Worm (Caenorhabditis elegans) whole organism, L4 larva: Measurements from ENCODE around the gene ncr-1.
A peak's percentile ranks its signal among the peaks of the same experiment; 100 is the strongest.

Source experiments
- F10B5.3 ChIP-seq: sonication (generic microtip); optimal IDR thresholded peaks from 2 replicates; lab custom pipeline; 2016; ENCODE audit warnings: mild to moderate bottlenecking, missing genetic modification characterization, missing compliant biosample characterization
- F26F4.8 ChIP-seq: fragments of 200-800 bp; sonication (Bioruptor generic); conservative IDR thresholded peaks from 2 replicates; pipeline ENCODE4 v1.3.6; 2022; ENCODE audit warnings: missing genetic modification characterization, missing compliant biosample characterization
- F37D6.2 ChIP-seq: sonication (generic microtip); optimal IDR thresholded peaks from 2 replicates; lab custom pipeline; 2016; ENCODE audit warnings: mild to moderate bottlenecking, missing genetic modification characterization, missing compliant biosample characterization
- F44E2.7 ChIP-seq: fragments of 200-800 bp; sonication (Bioruptor generic); IDR thresholded peaks from 2 replicates; pipeline ENCODE4 v2.1.2; 2022; ENCODE audit warnings: missing genetic modification characterization, missing compliant biosample characterization
- aha-1 ChIP-seq: fragments of 150-350 bp; peaks from one replicate; lab custom pipeline; 2014; ENCODE audit warnings: missing biosample characterization, missing genetic modification characterization
- ceh-20 ChIP-seq: fragments of 200-800 bp; sonication (Bioruptor generic); IDR thresholded peaks from 2 replicates; pipeline ENCODE4 v1.3.6; 2022; ENCODE audit warnings: missing genetic modification reagents, missing genetic modification characterization, missing compliant biosample characterization
- ceh-28 ChIP-seq: fragments of 150-350 bp; optimal IDR thresholded peaks from 2 replicates; lab custom pipeline; 2014; ENCODE audit warnings: missing biosample characterization, missing genetic modification reagents, missing genetic modification characterization
- ceh-44 ChIP-seq: fragments of 200-800 bp; sonication (Bioruptor generic); IDR thresholded peaks from 2 replicates; pipeline ENCODE4 v1.3.6; 2022; ENCODE audit warnings: missing genetic modification reagents, missing genetic modification characterization, missing compliant biosample characterization
- ceh-82 ChIP-seq: sonication (generic microtip); optimal IDR thresholded peaks from 2 replicates; lab custom pipeline; 2017; ENCODE audit warnings: missing biosample characterization, missing genetic modification characterization
- ces-1 ChIP-seq: fragments of 150-350 bp; sonication (generic microtip); optimal IDR thresholded peaks from 4 replicates; lab custom pipeline; 2014; ENCODE audit warnings: missing biosample characterization, missing genetic modification reagents, missing genetic modification characterization
- cey-2 ChIP-seq: sonication (generic microtip); optimal IDR thresholded peaks from 3 replicates; lab custom pipeline; 2017; ENCODE audit warnings: missing genetic modification characterization, mild to moderate bottlenecking, missing compliant biosample characterization, antibody characterized with exemption, borderline replicate concordance; ENCODE audit not compliant: insufficient read depth
- dpl-1 ChIP-seq: fragments of 150-350 bp; optimal IDR thresholded peaks from 2 replicates; lab custom pipeline; 2014; ENCODE audit warnings: missing biosample characterization, missing genetic modification reagents, missing genetic modification characterization
- duxl-1 ChIP-seq: sonication (generic microtip); optimal IDR thresholded peaks from 2 replicates; lab custom pipeline; 2016; ENCODE audit warnings: mild to moderate bottlenecking, missing genetic modification characterization, moderate library complexity, missing compliant biosample characterization; ENCODE audit not compliant: poor library complexity
- dve-1 ChIP-seq: sonication (generic microtip); optimal IDR thresholded peaks from 2 replicates; lab custom pipeline; 2017; ENCODE audit warnings: antibody characterized with exemption, mild to moderate bottlenecking, missing genetic modification characterization, missing compliant biosample characterization; ENCODE audit not compliant: insufficient read depth
- egl-27 ChIP-seq: sonication (generic microtip); optimal IDR thresholded peaks from 3 replicates; lab custom pipeline; 2017; ENCODE audit warnings: missing biosample characterization, missing genetic modification reagents, missing genetic modification characterization
- fos-1 ChIP-seq: fragments of 150-350 bp; optimal IDR thresholded peaks from 2 replicates; lab custom pipeline; 2014; ENCODE audit warnings: missing biosample characterization, missing genetic modification characterization
- hif-1 ChIP-seq, 2 experiments: sonication (generic microtip); optimal IDR thresholded peaks; 2 replicates each; lab custom pipeline; 2016 to 2017; ENCODE audit warnings: missing compliant biosample characterization in 2 of 2, missing genetic modification characterization in 2 of 2, missing genetic modification reagents in 2 of 2, missing genotype in 2 of 2, mild to moderate bottlenecking in 1 of 2
- hlh-11 ChIP-seq: fragments of 200-800 bp; sonication (Bioruptor generic); optimal IDR thresholded peaks from 2 replicates; lab custom pipeline; 2018; ENCODE audit warnings: mild to moderate bottlenecking, missing genetic modification characterization, missing compliant biosample characterization
- jun-1 ChIP-seq: fragments of 150-350 bp; optimal IDR thresholded peaks from 2 replicates; lab custom pipeline; 2014; ENCODE audit warnings: missing biosample characterization, missing genetic modification reagents, missing genetic modification characterization
- lim-7 ChIP-seq: fragments of 200-800 bp; sonication (Bioruptor generic); IDR thresholded peaks from 2 replicates; pipeline ENCODE4 v1.3.6; 2022; ENCODE audit warnings: missing genetic modification characterization, missing compliant biosample characterization
- lin-1 ChIP-seq: fragments of 200-800 bp; sonication (Bioruptor generic); IDR thresholded peaks from 2 replicates; pipeline ENCODE4 v1.3.6; 2022; ENCODE audit warnings: missing genetic modification reagents, missing genetic modification characterization, missing compliant biosample characterization
- lin-15B ChIP-seq: fragments of 150-350 bp; sonication (generic microtip); optimal IDR thresholded peaks from 3 replicates; lab custom pipeline; 2014; ENCODE audit warnings: missing biosample characterization, missing genetic modification characterization
- lin-38 ChIP-seq: fragments of 200-800 bp; sonication (Bioruptor generic); IDR thresholded peaks from 2 replicates; pipeline ENCODE4 v1.3.6; 2022; ENCODE audit warnings: missing genetic modification reagents, missing genetic modification characterization, missing compliant biosample characterization
- lin-39 ChIP-seq: fragments of 150-350 bp; optimal IDR thresholded peaks from 2 replicates; lab custom pipeline; 2014; ENCODE audit warnings: missing biosample characterization, missing genetic modification reagents, missing genetic modification characterization
- lir-3 ChIP-seq: sonication (generic microtip); optimal IDR thresholded peaks from 2 replicates; lab custom pipeline; 2016; ENCODE audit warnings: mild to moderate bottlenecking, missing genetic modification characterization, missing compliant biosample characterization
- lsy-2 ChIP-seq, 2 experiments: fragments of 150-350 bp in 1 of 2; sonication (generic microtip) in 1 of 2; optimal IDR thresholded peaks; 2 replicates each; lab custom pipeline; 2014 to 2017; ENCODE audit warnings: missing biosample characterization in 2 of 2, missing genetic modification characterization in 2 of 2
- madf-9 ChIP-seq: fragments of 200-800 bp; sonication (Bioruptor generic); conservative IDR thresholded peaks from 2 replicates; pipeline ENCODE4 v1.3.6; 2022; ENCODE audit warnings: missing genetic modification reagents, missing genetic modification characterization, missing compliant biosample characterization
- mdt-29 ChIP-seq: fragments of 200-800 bp; sonication (Bioruptor generic); IDR thresholded peaks from 2 replicates; pipeline ENCODE4 v1.3.6; 2022; ENCODE audit warnings: missing genetic modification reagents, missing genetic modification characterization, missing compliant biosample characterization
- mep-1 ChIP-seq: fragments of 150-350 bp; sonication (generic microtip); optimal IDR thresholded peaks from 3 replicates; lab custom pipeline; 2014; ENCODE audit warnings: missing biosample characterization, missing genetic modification characterization
- mes-2 ChIP-seq: sonication (generic microtip); optimal IDR thresholded peaks from 2 replicates; lab custom pipeline; 2016; ENCODE audit warnings: missing genotype, mild to moderate bottlenecking, missing genetic modification characterization, missing compliant biosample characterization; ENCODE audit not compliant: poor library complexity, severe bottlenecking
- mxl-3 ChIP-seq: fragments of 200-800 bp; sonication (Bioruptor generic); optimal IDR thresholded peaks from 2 replicates; lab custom pipeline; 2018; ENCODE audit warnings: mild to moderate bottlenecking, missing genetic modification characterization, missing compliant biosample characterization
- nhr-102 ChIP-seq: sonication (generic microtip); optimal IDR thresholded peaks from 2 replicates; lab custom pipeline; 2016; ENCODE audit warnings: mild to moderate bottlenecking, missing genetic modification characterization, moderate library complexity, missing compliant biosample characterization
- nhr-28 ChIP-seq: fragments of 150-350 bp; optimal IDR thresholded peaks from 2 replicates; lab custom pipeline; 2014; ENCODE audit warnings: missing biosample characterization, missing genetic modification characterization
- nhr-76 ChIP-seq: fragments of 150-350 bp; optimal IDR thresholded peaks from 2 replicates; lab custom pipeline; 2014; ENCODE audit warnings: missing biosample characterization, missing genetic modification characterization
- nhr-77 ChIP-seq: fragments of 150-350 bp; optimal IDR thresholded peaks from 2 replicates; lab custom pipeline; 2014; ENCODE audit warnings: missing biosample characterization, missing genetic modification characterization
- php-3 ChIP-seq: fragments of 200-800 bp; sonication (Bioruptor generic); IDR thresholded peaks from 2 replicates; pipeline ENCODE4 v1.3.6; 2022; ENCODE audit warnings: missing genetic modification reagents, missing genetic modification characterization, missing compliant biosample characterization
- pqm-1 ChIP-seq: sonication (generic microtip); optimal IDR thresholded peaks from 2 replicates; lab custom pipeline; 2017; ENCODE audit warnings: missing biosample characterization, missing genetic modification characterization
- rbr-2 ChIP-seq: sonication (generic microtip); optimal IDR thresholded peaks from 2 replicates; lab custom pipeline; 2016; ENCODE audit warnings: missing genotype, missing genetic modification characterization, missing compliant biosample characterization
- sdz-12 ChIP-seq: fragments of 200-800 bp; sonication (Bioruptor generic); optimal IDR thresholded peaks from 2 replicates; lab custom pipeline; 2018; ENCODE audit warnings: mild to moderate bottlenecking, missing genetic modification characterization, missing compliant biosample characterization
- set-16 ChIP-seq: fragments of 200-800 bp; sonication (Bioruptor generic); IDR thresholded peaks from 2 replicates; pipeline ENCODE4 v1.3.6; 2022; ENCODE audit warnings: missing genetic modification reagents, missing genetic modification characterization, missing compliant biosample characterization
- snpc-1.2 ChIP-seq: fragments of 200-800 bp; sonication (Bioruptor generic); IDR thresholded peaks from 2 replicates; pipeline ENCODE4 v1.3.6; 2022; ENCODE audit warnings: missing genetic modification reagents, missing genetic modification characterization, missing compliant biosample characterization
- tag-97 ChIP-seq: fragments of 200-800 bp; sonication (Bioruptor generic); IDR thresholded peaks from 2 replicates; pipeline ENCODE4 v1.3.6; 2022; ENCODE audit warnings: missing genetic modification characterization, missing compliant biosample characterization
- zfp-3 ChIP-seq: fragments of 200-800 bp; sonication (Bioruptor generic); conservative IDR thresholded peaks from 2 replicates; pipeline ENCODE4 v1.3.6; 2022; ENCODE audit warnings: missing genetic modification reagents, missing genetic modification characterization, missing compliant biosample characterization
- zip-2 ChIP-seq: fragments of 150-350 bp; optimal IDR thresholded peaks from 2 replicates; lab custom pipeline; 2014; ENCODE audit warnings: missing biosample characterization, missing genetic modification characterization
- ztf-11 ChIP-seq: fragments of 150-350 bp; optimal IDR thresholded peaks from 2 replicates; lab custom pipeline; 2014; ENCODE audit warnings: missing biosample characterization, missing genetic modification characterization
- ztf-7 ChIP-seq: fragments of 150-350 bp; optimal IDR thresholded peaks from 2 replicates; lab custom pipeline; 2014; ENCODE audit warnings: missing biosample characterization, missing genetic modification characterization

Gene ncr-1

ce11 chrX:4469297-4469816 is 19.3 kb downstream of the ncr-1 start, which contains the start of gene asb-2 (continued):
- TF ChIP-seq rbr-2 (tag; lab: Kevin White, UChicago) (peak; percentile 77), hif-1 (tag; optimal IDR thresholded peaks at IDR 0.05; lab: Kevin White, UChicago) (peak in 1 of 2 experiments; percentile 62), duxl-1 (tag; lab: Kevin White, UChicago) (peak; percentile 4), zip-2 (tag; lab: Kevin White, UChicago) (peak; percentile 41), nhr-77 (tag; lab: Kevin White, UChicago) (peak; percentile 79), lin-39 (tag; lab: Kevin White, UChicago) (no peak), mes-2 (tag; lab: Kevin White, UChicago) (peak; percentile 88), F44E2.7 (GFP tag; lab: Robert Waterston, UW) (no peak), ceh-20 (GFP tag; lab: Robert Waterston, UW) (0 out of 2 replicates have a peak, but pooled peaks have one; percentile 39), cey-2 (no peak), dve-1 (peak; percentile 91), nhr-102 (peak; percentile 66), dpl-1 (peak; percentile 76), mep-1 (tag; lab: Kevin White, UChicago) (peak; percentile 93), set-16 (GFP tag; lab: Robert Waterston, UW) (no peak), pqm-1 (peak; percentile 66), sdz-12 (GFP tag; lab: Kevin White, UChicago) (no peak), lin-1 (GFP tag; lab: Robert Waterston, UW) (no peak), lin-38 (peak; percentile 76), jun-1 (tag; lab: Kevin White, UChicago) (no peak), ceh-28 (tag; lab: Kevin White, UChicago) (no peak), fos-1 (tag; lab: Kevin White, UChicago) (no peak), ztf-7 (tag; lab: Kevin White, UChicago) (peak; percentile 52), mxl-3 (GFP tag; lab: Kevin White, UChicago) (peak; percentile 72), F26F4.8 (GFP tag; lab: Robert Waterston, UW) (no peak), ceh-82 (tag; lab: Kevin White, UChicago) (no peak), snpc-1.2 (GFP tag; lab: Robert Waterston, UW) (no peak), lir-3 (tag; lab: Kevin White, UChicago) (no peak), nhr-28 (peak; percentile 76)

- peak; percentile 31 for TF ChIP-seq aha-1 (tag; lab: Kevin White, UChicago)
- no peak for TF ChIP-seq ceh-82 (tag; lab: Kevin White, UChicago)
- TF ChIP-seq, all 104 proteins: peak for 1
Observed at ce11 chrX:4466218-4466617, 22.4 kb downstream of the ncr-1 start, which contains the start of gene nmur-3. TSS of gene nmur-3 (plus strand) at chrX:4466518.

ce11 chrX:4464367-4464766 is 24.3 kb downstream of the ncr-1 start:
- no peak for TF ChIP-seq nhr-76 (tag; lab: Kevin White, UChicago)
- no peak for TF ChIP-seq lim-7 (GFP tag; lab: Robert Waterston, UW)
- TF ChIP-seq ztf-11 (tag; lab: Kevin White, UChicago): no peak
- no peak for TF ChIP-seq F37D6.2 (tag; lab: Kevin White, UChicago)
- TF ChIP-seq set-16 (GFP tag; lab: Robert Waterston, UW): no peak
- TF ChIP-seq mep-1 (tag; lab: Kevin White, UChicago): no peak
- no peak for TF ChIP-seq fos-1 (tag; lab: Kevin White, UChicago)
- TF ChIP-seq mdt-29 (GFP tag; lab: Robert Waterston, UW): no peak
- TF ChIP-seq F10B5.3 (tag; lab: Kevin White, UChicago): no peak

ce11 chrX:4462390-4462789 is 26.3 kb downstream of the ncr-1 start, which contains the start of gene atg-16.1:
TSS of gene atg-16.1 (minus strand) at chrX:4462465.
- TF ChIP-seq lsy-2 (tag; optimal IDR thresholded peaks at IDR 0.05; lab: Kevin White, UChicago) (peak in 1 of 2 experiments; percentile 80), pqm-1 (peak; percentile 7), F26F4.8 (GFP tag; lab: Robert Waterston, UW) (no peak), egl-27 (tag; lab: Kevin White, UChicago) (no peak), hlh-11 (peak; percentile 29), tag-97 (GFP tag; lab: Robert Waterston, UW) (no peak), zfp-3 (no peak), F37D6.2 (tag; lab: Kevin White, UChicago) (no peak), lin-38 (peak; percentile 95), mes-2 (tag; lab: Kevin White, UChicago) (peak; percentile 75), php-3 (GFP tag; lab: Robert Waterston, UW) (no peak), lin-15B (tag; lab: Kevin White, UChicago) (no peak), madf-9 (GFP tag; lab: Robert Waterston, UW) (no peak), ceh-44 (no peak), ces-1 (no peak)
